Worm (Caenorhabditis elegans) whole organism, young adult: Measurements from ENCODE around the gene chil-18.

Source experiments
- F33H1.4 ChIP-seq: fragments of 200-800 bp; sonication (Bioruptor generic); IDR thresholded peaks from 2 replicates; pipeline ENCODE4 v1.3.6; 2022; ENCODE audit warnings: missing genetic modification reagents, missing genetic modification characterization, missing compliant biosample characterization
- F37B4.10 ChIP-seq: fragments of 200-800 bp; sonication (Bioruptor generic); IDR thresholded peaks from 2 replicates; pipeline ENCODE4 v1.3.6; 2022; ENCODE audit warnings: missing genetic modification characterization, missing compliant biosample characterization
- F52B5.7 ChIP-seq: sonication (generic microtip); optimal IDR thresholded peaks from 2 replicates; lab custom pipeline; 2016; ENCODE audit warnings: mild to moderate bottlenecking, missing genetic modification characterization, missing compliant biosample characterization
- F55B11.4 ChIP-seq: sonication (generic microtip); optimal IDR thresholded peaks from 2 replicates; lab custom pipeline; 2016; ENCODE audit warnings: missing compliant biosample characterization, missing genetic modification characterization, borderline replicate concordance; ENCODE audit not compliant: insufficient read depth
- K11D2.4 ChIP-seq: fragments of 200-800 bp; sonication (Bioruptor generic); IDR thresholded peaks from 2 replicates; pipeline ENCODE4 v1.3.6; 2022; ENCODE audit warnings: missing genetic modification reagents, missing genetic modification characterization, missing compliant biosample characterization
- T26A5.8 ChIP-seq: sonication (generic microtip); optimal IDR thresholded peaks from 2 replicates; lab custom pipeline; 2016; ENCODE audit warnings: missing genetic modification characterization, missing compliant biosample characterization
- Y53F4B.3 ChIP-seq: fragments of 200-800 bp; sonication (Bioruptor generic); IDR thresholded peaks from 2 replicates; pipeline ENCODE4 v1.3.6; 2022; ENCODE audit warnings: missing genetic modification reagents, missing genetic modification characterization, missing compliant biosample characterization
- Y56A3A.18 ChIP-seq: fragments of 200-800 bp; sonication (Bioruptor generic); IDR thresholded peaks from 2 replicates; pipeline ENCODE4 v1.3.6; 2022; ENCODE audit warnings: missing genetic modification reagents, missing genetic modification characterization, missing compliant biosample characterization
- ZK185.1 ChIP-seq: sonication (generic microtip); optimal IDR thresholded peaks from 2 replicates; lab custom pipeline; 2016; ENCODE audit warnings: mild to moderate bottlenecking, missing genetic modification characterization, missing compliant biosample characterization; ENCODE audit not compliant: poor library complexity, severe bottlenecking
- atf-7 ChIP-seq: sonication (generic microtip); optimal IDR thresholded peaks from 2 replicates; lab custom pipeline; 2017; ENCODE audit warnings: mild to moderate bottlenecking, missing genetic modification characterization, missing compliant biosample characterization
- athp-1 ChIP-seq: sonication (generic microtip); optimal IDR thresholded peaks from 2 replicates; lab custom pipeline; 2017; ENCODE audit warnings: mild to moderate bottlenecking, missing genetic modification characterization, missing compliant biosample characterization
- bed-1 ChIP-seq: fragments of 200-800 bp; sonication (Bioruptor generic); IDR thresholded peaks from 2 replicates; pipeline ENCODE4 v1.3.6; 2022; ENCODE audit warnings: missing genetic modification reagents, missing genetic modification characterization, missing compliant biosample characterization
- dox-1 ChIP-seq: fragments of 200-800 bp; sonication (Bioruptor generic); IDR thresholded peaks from 2 replicates; pipeline ENCODE4 v1.3.6; 2022; ENCODE audit warnings: missing genetic modification reagents, missing genetic modification characterization, missing compliant biosample characterization
- him-1 ChIP-seq: sonication (generic microtip); optimal IDR thresholded peaks from 2 replicates; lab custom pipeline; 2016; ENCODE audit warnings: missing genotype, missing genetic modification reagents, missing genetic modification characterization, missing compliant biosample characterization
- hlh-12 ChIP-seq: sonication (generic microtip); optimal IDR thresholded peaks from 2 replicates; lab custom pipeline; 2016; ENCODE audit warnings: missing genetic modification characterization, missing compliant biosample characterization
- hmg-20 ChIP-seq: fragments of 200-800 bp; sonication (Bioruptor generic); IDR thresholded peaks from 2 replicates; pipeline ENCODE4 v1.3.6; 2022; ENCODE audit warnings: missing genetic modification reagents, missing genetic modification characterization, missing compliant biosample characterization
- lin-26 ChIP-seq: fragments of 200-800 bp; sonication (Bioruptor generic); IDR thresholded peaks from 2 replicates; pipeline ENCODE4 v1.3.6; 2022; ENCODE audit warnings: missing genetic modification reagents, missing genetic modification characterization, missing compliant biosample characterization
- lin-40 ChIP-seq: sonication (generic microtip); optimal IDR thresholded peaks from 2 replicates; lab custom pipeline; 2016; ENCODE audit warnings: missing genetic modification characterization, mild to moderate bottlenecking, missing compliant biosample characterization, missing genotype, missing genetic modification reagents
- lir-1 ChIP-seq: fragments of 200-800 bp; sonication (Bioruptor generic); conservative IDR thresholded peaks from 2 replicates; pipeline ENCODE4 v1.3.6; 2022; ENCODE audit warnings: missing genetic modification reagents, missing genetic modification characterization, missing compliant biosample characterization
- lsl-1 ChIP-seq: fragments of 200-800 bp; sonication (Bioruptor generic); optimal IDR thresholded peaks from 2 replicates; lab custom pipeline; 2018; ENCODE audit warnings: mild to moderate bottlenecking, missing genetic modification characterization, moderate library complexity, missing compliant biosample characterization
- madf-10 ChIP-seq: sonication (generic microtip); optimal IDR thresholded peaks from 2 replicates; lab custom pipeline; 2016; ENCODE audit warnings: mild to moderate bottlenecking, missing genetic modification characterization, missing compliant biosample characterization
- mcd-1 ChIP-seq: fragments of 200-800 bp; sonication (Bioruptor generic); IDR thresholded peaks from 2 replicates; pipeline ENCODE4 v1.3.6; 2022; ENCODE audit warnings: missing genetic modification reagents, missing genetic modification characterization, missing compliant biosample characterization
- mel-28 ChIP-seq: sonication (generic microtip); optimal IDR thresholded peaks from 2 replicates; lab custom pipeline; 2016; ENCODE audit warnings: borderline replicate concordance, mild to moderate bottlenecking, missing genetic modification characterization, missing compliant biosample characterization
- nhr-120 ChIP-seq: fragments of 200-800 bp; sonication (Bioruptor generic); IDR thresholded peaks from 2 replicates; pipeline ENCODE4 v1.3.6; 2022; ENCODE audit warnings: missing genetic modification characterization, missing compliant biosample characterization
- nhr-27 ChIP-seq: fragments of 200-800 bp; sonication (Bioruptor generic); optimal IDR thresholded peaks from 2 replicates; lab custom pipeline; 2018; ENCODE audit warnings: mild to moderate bottlenecking, missing genetic modification characterization, moderate library complexity, missing compliant biosample characterization
- nhr-80 ChIP-seq: sonication (generic microtip); optimal IDR thresholded peaks from 2 replicates; lab custom pipeline; 2016; ENCODE audit warnings: missing genetic modification characterization, missing compliant biosample characterization
- rcor-1 ChIP-seq: fragments of 200-800 bp; sonication (Bioruptor generic); IDR thresholded peaks from 2 replicates; pipeline ENCODE4 v1.3.6; 2022; ENCODE audit warnings: missing genetic modification reagents, missing genetic modification characterization, missing compliant biosample characterization
- rec-8 ChIP-seq, 2 experiments: sonication (generic microtip); optimal IDR thresholded peaks; 2 replicates each; lab custom pipeline; 2016; ENCODE audit warnings: mild to moderate bottlenecking in 2 of 2, missing genetic modification characterization in 2 of 2, missing genetic modification reagents in 2 of 2, missing genotype in 2 of 2, missing biosample characterization in 1 of 2, missing compliant biosample characterization in 1 of 2, moderate library complexity in 1 of 2
- sdz-38 ChIP-seq: sonication (generic microtip); optimal IDR thresholded peaks from 2 replicates; lab custom pipeline; 2016; ENCODE audit warnings: missing genotype, missing genetic modification characterization, missing compliant biosample characterization
- snpc-3.4 ChIP-seq: sonication (generic microtip); optimal IDR thresholded peaks from 2 replicates; lab custom pipeline; 2017; ENCODE audit warnings: missing genetic modification characterization, mild to moderate bottlenecking, missing compliant biosample characterization, antibody characterized with exemption, moderate library complexity, missing genotype, missing genetic modification reagents
- tbp1 ChIP-seq: fragments of 200-800 bp; sonication (Bioruptor generic); optimal IDR thresholded peaks from 2 replicates; lab custom pipeline; 2018; ENCODE audit warnings: mild to moderate bottlenecking, missing genetic modification characterization, missing compliant biosample characterization
- tlf-1 ChIP-seq: fragments of 200-800 bp; sonication (Bioruptor generic); optimal IDR thresholded peaks from 2 replicates; lab custom pipeline; 2018; ENCODE audit warnings: mild to moderate bottlenecking, missing genetic modification characterization, missing compliant biosample characterization
- ztf-28 ChIP-seq: fragments of 200-800 bp; sonication (Bioruptor generic); IDR thresholded peaks from 2 replicates; pipeline ENCODE4 v1.3.6; 2022; ENCODE audit warnings: missing genetic modification reagents, missing genetic modification characterization, missing compliant biosample characterization
- ztf-6 ChIP-seq: fragments of 200-800 bp; sonication (Bioruptor generic); IDR thresholded peaks from 2 replicates; pipeline ENCODE4 v1.3.6; 2022; ENCODE audit warnings: missing genetic modification reagents, missing genetic modification characterization, missing compliant biosample characterization

chil-18 gene

DNA sequence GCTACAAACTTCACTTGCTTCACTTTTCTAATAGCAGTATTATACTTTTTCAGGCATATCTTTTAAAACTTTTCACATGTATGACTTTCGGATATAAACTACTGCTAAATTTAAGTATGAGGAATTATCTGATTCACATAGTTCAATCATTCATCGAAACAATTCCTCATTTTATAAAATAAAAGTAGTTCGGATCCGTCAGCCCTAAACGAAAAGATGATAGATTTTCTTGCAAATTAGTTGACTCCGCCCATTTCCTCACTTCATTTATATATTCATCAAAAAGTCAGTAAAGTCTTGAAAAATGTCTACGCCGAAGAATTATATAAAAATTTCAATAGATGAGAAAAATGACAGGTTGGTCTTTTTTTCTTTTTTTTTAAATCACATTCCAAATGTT is 29.5 kb downstream of the chil-18 start, which contains the start of gene chil-27:
Gene chil-27, plus strand, starts transcription at position 301 of the 400 bp plus-strand sequence.
- TF ChIP-seq lir-1 (GFP tag; lab: Robert Waterston, UW): no peak
- no peak for TF ChIP-seq F55B11.4
- no peak for TF ChIP-seq athp-1 (tag; lab: Kevin White, UChicago)
- TF ChIP-seq tbp1 (GFP tag; lab: Kevin White, UChicago): no peak
- no peak for TF ChIP-seq snpc-3.4 (tag; lab: Kevin White, UChicago)
- no peak for TF ChIP-seq him-1 (tag; lab: Kevin White, UChicago)
- no peak for TF ChIP-seq lin-26 (GFP tag; lab: Robert Waterston, UW)
- no peak for TF ChIP-seq sdz-38
- no peak for TF ChIP-seq mel-28 (tag; lab: Kevin White, UChicago)
- no peak for TF ChIP-seq Y56A3A.18 (GFP tag; lab: Robert Waterston, UW)
- no peak for TF ChIP-seq tlf-1
- TF ChIP-seq T26A5.8 (tag; lab: Kevin White, UChicago): no peak
- TF ChIP-seq hlh-12 (tag; lab: Kevin White, UChicago): no peak
- TF ChIP-seq dox-1 (GFP tag; lab: Robert Waterston, UW): no peak
- no peak for TF ChIP-seq Y53F4B.3 (GFP tag; lab: Robert Waterston, UW)
- no peak for TF ChIP-seq F52B5.7 (tag; lab: Kevin White, UChicago)

DNA sequence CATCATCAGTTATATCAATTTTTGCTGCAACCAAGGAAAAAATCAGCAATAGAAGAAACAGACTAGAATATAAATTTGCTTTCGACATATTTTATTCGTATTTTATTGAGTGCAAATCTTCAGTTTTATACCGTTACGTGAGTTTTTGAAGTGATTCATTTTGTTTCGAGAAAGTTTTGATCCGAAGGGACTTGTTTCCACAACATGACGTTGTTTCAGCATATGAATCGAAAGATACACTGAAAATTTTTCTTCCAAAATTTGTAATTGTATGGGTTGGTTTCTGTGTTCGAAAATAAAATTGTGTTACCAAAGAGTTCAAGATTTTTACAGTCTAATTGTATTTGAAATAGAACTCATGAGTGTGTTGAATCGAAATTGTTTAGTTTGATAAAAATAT is 31.9 kb downstream of the chil-18 start, which contains the start of gene T19H5.7:
Gene T19H5.7, minus strand, starts transcription at position 101 of the 400 bp plus-strand sequence.
- TF ChIP-seq lsl-1 (GFP tag; lab: Kevin White, UChicago) (no peak), ztf-28 (GFP tag; lab: Robert Waterston, UW) (no peak), F37B4.10 (no peak), sdz-38 (no peak), ZK185.1 (tag; lab: Kevin White, UChicago) (no peak)
- TF ChIP-seq, all 124 proteins: peak for 0

DNA sequence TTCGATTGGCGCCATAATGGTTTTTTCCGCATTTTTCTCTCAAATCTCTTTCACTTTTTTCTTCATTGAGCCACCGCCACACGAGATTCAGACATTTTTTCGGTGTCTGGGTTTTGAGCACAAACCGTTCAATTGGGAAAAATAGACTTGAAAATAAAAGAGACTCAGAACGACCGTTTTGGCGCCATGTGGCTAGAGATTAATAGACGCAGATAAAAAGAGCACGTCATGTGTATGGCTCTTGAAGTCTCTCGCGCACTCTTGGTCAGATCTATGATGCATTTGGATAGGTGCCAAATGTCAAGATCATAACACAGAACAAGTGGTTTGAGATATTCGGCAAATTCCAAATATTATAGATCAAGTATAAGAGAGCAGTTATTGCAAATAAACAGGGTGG is 33.4 kb downstream of the chil-18 start:
- TF ChIP-seq hmg-20 (GFP tag; lab: Robert Waterston, UW): no peak
- no peak for TF ChIP-seq nhr-27 (tag; lab: Kevin White, UChicago)
- TF ChIP-seq nhr-120 (GFP tag; lab: Robert Waterston, UW): no peak
- no peak for TF ChIP-seq bed-1
- no peak for TF ChIP-seq T26A5.8 (tag; lab: Kevin White, UChicago)
- TF ChIP-seq F33H1.4 (GFP tag; lab: Robert Waterston, UW): no peak
- TF ChIP-seq K11D2.4 (GFP tag; lab: Robert Waterston, UW): no peak
- no peak for TF ChIP-seq rec-8 (tag; optimal IDR thresholded peaks at IDR 0.05; lab: Kevin White, UChicago)
- no peak for TF ChIP-seq ztf-6
- no peak for TF ChIP-seq mcd-1
- TF ChIP-seq lin-40 (tag; lab: Kevin White, UChicago): no peak
- no peak for TF ChIP-seq F55B11.4
- TF ChIP-seq madf-10 (tag; lab: Kevin White, UChicago): no peak
- no peak for TF ChIP-seq rcor-1 (GFP tag; lab: Robert Waterston, UW)
- no peak for TF ChIP-seq Y56A3A.18 (GFP tag; lab: Robert Waterston, UW)

DNA sequence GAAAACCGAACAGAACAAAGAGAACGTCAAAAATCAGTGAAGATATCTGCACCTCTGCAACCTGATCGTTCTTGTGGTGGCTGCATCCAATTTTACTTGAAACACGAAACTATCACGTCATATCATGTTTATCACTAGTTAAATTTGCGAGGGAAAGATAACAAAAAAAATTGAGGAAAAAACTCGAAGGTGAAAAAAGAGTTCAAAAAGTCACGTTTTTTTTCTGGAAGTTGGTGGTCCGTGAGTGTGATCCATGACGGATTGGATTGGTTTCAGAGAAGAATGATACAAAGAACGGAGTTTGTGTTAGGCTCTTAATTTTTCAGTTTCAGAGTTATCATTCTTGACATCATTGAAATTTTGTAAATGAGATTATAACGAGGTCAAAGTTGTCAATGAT is 34.5 kb downstream of the chil-18 start:
- TF ChIP-seq nhr-80 (tag; lab: Kevin White, UChicago): peak; percentile 16
- TF ChIP-seq him-1 (tag; lab: Kevin White, UChicago): no peak
- TF ChIP-seq atf-7: peak; percentile 29
